Fruit fly (Drosophila melanogaster) whole organism, embryonic: ENCODE measurements around the gene bun.

ENCODE experiments used
- ATbp ChIP-seq: fragments of 200-800 bp; sonication (Bioruptor generic); optimal IDR thresholded peaks from 2 replicates; lab custom pipeline; 2017; ENCODE audit warnings: missing biosample characterization, mild to moderate bottlenecking, missing genetic modification characterization, missing genetic modification reagents
- B-H2 ChIP-seq: fragments of 200-800 bp; sonication (Bioruptor generic); optimal IDR thresholded peaks from 2 replicates; lab custom pipeline; 2018; ENCODE audit warnings: missing biosample characterization, mild to moderate bottlenecking, missing genetic modification characterization
- BEAF-32 ChIP-seq: fragments of 200-800 bp; sonication (Bioruptor generic); optimal IDR thresholded peaks from 3 replicates; lab custom pipeline; 2017; ENCODE audit warnings: missing biosample characterization, missing genetic modification characterization, mild to moderate bottlenecking, moderate library complexity, missing genetic modification reagents
- CG10147 ChIP-seq: fragments of 200-800 bp; sonication (Bioruptor generic); optimal IDR thresholded peaks from 2 replicates; lab custom pipeline; 2019; ENCODE audit warnings: missing biosample characterization, mild to moderate bottlenecking, missing genetic modification characterization, moderate library complexity
- CG10267 ChIP-seq: fragments of 200-800 bp; sonication (Bioruptor generic); optimal IDR thresholded peaks from 2 replicates; lab custom pipeline; 2018; ENCODE audit warnings: missing biosample characterization, mild to moderate bottlenecking, missing genetic modification characterization, moderate library complexity
- CG10321 ChIP-seq: fragments of 200-800 bp; sonication (Bioruptor generic); IDR thresholded peaks from 2 replicates; pipeline ENCODE4 v1.3.6; 2022; ENCODE audit warnings: missing biosample characterization, missing genetic modification characterization
- CG13296 ChIP-seq: fragments of 200-800 bp; sonication (Bioruptor generic); optimal IDR thresholded peaks from 3 replicates; lab custom pipeline; 2018; ENCODE audit warnings: missing biosample characterization, mild to moderate bottlenecking, missing genetic modification characterization
- CG13894 ChIP-seq: fragments of 200-800 bp; sonication (Bioruptor generic); optimal IDR thresholded peaks from 3 replicates; lab custom pipeline; 2018; ENCODE audit warnings: missing biosample characterization, mild to moderate bottlenecking, missing genetic modification characterization, moderate library complexity
- CG1602 ChIP-seq: fragments of 200-800 bp; sonication (Bioruptor generic); optimal IDR thresholded peaks from 3 replicates; lab custom pipeline; 2016; ENCODE audit warnings: missing biosample characterization, missing genetic modification characterization
- CG16813 ChIP-seq: fragments of 200-800 bp; sonication (Bioruptor generic); IDR thresholded peaks from 3 replicates; pipeline ENCODE4 v1.3.6; 2022; ENCODE audit warnings: missing biosample characterization, missing genetic modification characterization; ENCODE audit not compliant: partially characterized antibody
- CG3065 ChIP-seq: fragments of 200-800 bp; sonication (Bioruptor generic); optimal IDR thresholded peaks from 2 replicates; lab custom pipeline; 2016; ENCODE audit warnings: missing biosample characterization, missing genetic modification characterization
- CG3163 ChIP-seq: fragments of 200-800 bp; sonication (Bioruptor generic); optimal IDR thresholded peaks from 3 replicates; lab custom pipeline; 2016; ENCODE audit warnings: missing biosample characterization, missing genetic modification characterization
- CG32532 ChIP-seq: fragments of 200-800 bp; sonication (Bioruptor generic); IDR thresholded peaks from 2 replicates; pipeline ENCODE4 v1.3.6; 2022; ENCODE audit warnings: missing biosample characterization, missing genetic modification characterization
- CG4282 ChIP-seq: fragments of 200-800 bp; sonication (Bioruptor generic); optimal IDR thresholded peaks from 2 replicates; lab custom pipeline; 2016; ENCODE audit warnings: missing biosample characterization, missing genetic modification characterization
- CG43689 ChIP-seq: fragments of 200-800 bp; sonication (Bioruptor generic); IDR thresholded peaks from 2 replicates; pipeline ENCODE4 v1.3.6; 2022; ENCODE audit warnings: missing biosample characterization, missing genetic modification characterization
- CG5180 ChIP-seq: fragments of 200-800 bp; sonication (Bioruptor generic); optimal IDR thresholded peaks from 3 replicates; lab custom pipeline; 2017; ENCODE audit warnings: missing biosample characterization, missing genetic modification characterization, mild to moderate bottlenecking, moderate library complexity, missing genetic modification reagents
- CG6791 ChIP-seq: fragments of 200-800 bp; sonication (Bioruptor generic); IDR thresholded peaks from 3 replicates; pipeline ENCODE4 v1.3.6; 2022; ENCODE audit warnings: missing biosample characterization, missing genetic modification characterization; ENCODE audit not compliant: partially characterized antibody
- CG7271 ChIP-seq: fragments of 200-800 bp; sonication (Bioruptor generic); optimal IDR thresholded peaks from 2 replicates; lab custom pipeline; 2018; ENCODE audit warnings: missing biosample characterization, mild to moderate bottlenecking, missing genetic modification characterization, moderate library complexity
- CG7556 ChIP-seq: fragments of 200-800 bp; sonication (Bioruptor generic); optimal IDR thresholded peaks from 2 replicates; lab custom pipeline; 2017; ENCODE audit warnings: missing biosample characterization, mild to moderate bottlenecking, missing genetic modification characterization
- CG7745 ChIP-seq: fragments of 200-800 bp; sonication (Bioruptor generic); optimal IDR thresholded peaks from 2 replicates; lab custom pipeline; 2018; ENCODE audit warnings: missing biosample characterization, mild to moderate bottlenecking, missing genetic modification characterization, moderate library complexity
- CG7928 ChIP-seq: fragments of 200-800 bp; sonication (Bioruptor generic); optimal IDR thresholded peaks from 2 replicates; lab custom pipeline; 2017; ENCODE audit warnings: missing biosample characterization, mild to moderate bottlenecking, missing genetic modification characterization
- CG9215 ChIP-seq: fragments of 200-800 bp; sonication (Bioruptor generic); IDR thresholded peaks from 2 replicates; pipeline ENCODE4 v1.3.6; 2022; ENCODE audit warnings: missing biosample characterization, missing genetic modification characterization
- CG9797 ChIP-seq: fragments of 200-800 bp; sonication (Bioruptor generic); optimal IDR thresholded peaks from 3 replicates; lab custom pipeline; 2018; ENCODE audit warnings: missing biosample characterization, mild to moderate bottlenecking, missing genetic modification characterization
- D19A ChIP-seq: fragments of 200-800 bp; optimal IDR thresholded peaks from 3 replicates; lab custom pipeline; 2019; ENCODE audit warnings: missing biosample characterization, mild to moderate bottlenecking, missing genetic modification characterization, moderate library complexity
- D19B ChIP-seq: fragments of 200-800 bp; sonication (Bioruptor generic); optimal IDR thresholded peaks from 2 replicates; lab custom pipeline; 2017; ENCODE audit warnings: missing biosample characterization, mild to moderate bottlenecking, missing genetic modification characterization
- E2f2 ChIP-seq: fragments of 200-800 bp; sonication (Bioruptor generic); IDR thresholded peaks from 2 replicates; pipeline ENCODE4 v1.3.6; 2022; ENCODE audit warnings: missing biosample characterization, missing genetic modification characterization
- Eip74EF ChIP-seq, 2 experiments: fragments of 200-800 bp in 1 of 2; fragments of >200 bp in 1 of 2; sonication (Bioruptor generic) in 1 of 2; optimal IDR thresholded peaks; 2 replicates each; lab custom pipeline; 2017 to 2019; ENCODE audit warnings: missing biosample characterization in 2 of 2, missing genetic modification characterization in 2 of 2, mild to moderate bottlenecking in 1 of 2, moderate library complexity in 1 of 2
- Gsc ChIP-seq: fragments of 200-800 bp; sonication (Bioruptor generic); IDR thresholded peaks from 2 replicates; pipeline ENCODE4 v1.3.6; 2022; ENCODE audit warnings: missing biosample characterization, missing genetic modification characterization
- H15 ChIP-seq: fragments of 200-800 bp; sonication (Bioruptor generic); IDR thresholded peaks from 3 replicates; pipeline ENCODE4 v1.3.6; 2022; ENCODE audit warnings: missing biosample characterization, missing genetic modification characterization
- HHEX ChIP-seq: fragments of 200-800 bp; sonication (Bioruptor generic); optimal IDR thresholded peaks from 3 replicates; lab custom pipeline; 2017; ENCODE audit warnings: missing biosample characterization, mild to moderate bottlenecking, missing genetic modification characterization, missing genetic modification reagents
- Nf-YA ChIP-seq: fragments of 200-800 bp; sonication (Bioruptor generic); IDR thresholded peaks from 2 replicates; pipeline ENCODE4 v1.3.6; 2022; ENCODE audit warnings: missing biosample characterization, missing genetic modification characterization
- Sox100B ChIP-seq: fragments of 200-800 bp; sonication (Bioruptor generic); optimal IDR thresholded peaks from 3 replicates; lab custom pipeline; 2018; ENCODE audit warnings: missing biosample characterization, mild to moderate bottlenecking, missing genetic modification characterization
- Taf1 ChIP-seq: fragments of 200-800 bp; sonication (Bioruptor generic); IDR thresholded peaks from 2 replicates; pipeline ENCODE4 v1.3.6; 2022; ENCODE audit warnings: missing biosample characterization, missing genetic modification characterization
- chif ChIP-seq, 2 experiments: fragments of 200-800 bp; sonication (Bioruptor generic); optimal IDR thresholded peaks; 3 replicates each; lab custom pipeline; 2016; ENCODE audit warnings: missing biosample characterization in 2 of 2, missing genetic modification characterization in 2 of 2
- corto ChIP-seq: fragments of 200-800 bp; sonication (Bioruptor generic); optimal IDR thresholded peaks from 2 replicates; lab custom pipeline; 2016; ENCODE audit warnings: missing biosample characterization, mild to moderate bottlenecking, missing genetic modification characterization, moderate library complexity
- crol ChIP-seq: fragments of 200-800 bp; sonication (Bioruptor generic); IDR thresholded peaks from 2 replicates; pipeline ENCODE4 v1.3.6; 2022; ENCODE audit warnings: missing biosample characterization, missing genetic modification characterization
- da ChIP-seq: fragments of 200-800 bp; sonication (Bioruptor generic); optimal IDR thresholded peaks from 2 replicates; lab custom pipeline; 2016; ENCODE audit warnings: missing biosample characterization, missing genetic modification characterization
- ewg ChIP-seq: fragments of 200-800 bp; sonication (Bioruptor generic); optimal IDR thresholded peaks from 3 replicates; lab custom pipeline; 2017; ENCODE audit warnings: mild to moderate bottlenecking, missing biosample characterization, missing genetic modification reagents, missing genetic modification characterization
- fu2 ChIP-seq: fragments of 200-800 bp; sonication (Bioruptor generic); optimal IDR thresholded peaks from 2 replicates; lab custom pipeline; 2016; ENCODE audit warnings: missing biosample characterization, missing genetic modification characterization
- jing ChIP-seq: fragments of 200-800 bp; sonication (Bioruptor generic); optimal IDR thresholded peaks from 2 replicates; lab custom pipeline; 2018; ENCODE audit warnings: missing biosample characterization, mild to moderate bottlenecking, missing genetic modification characterization
- kni ChIP-seq: fragments of 200-800 bp; sonication (Bioruptor generic); optimal IDR thresholded peaks from 3 replicates; lab custom pipeline; 2017; ENCODE audit warnings: mild to moderate bottlenecking, missing biosample characterization, missing genetic modification reagents, missing genetic modification characterization
- nerfin-1 ChIP-seq: fragments of 200-800 bp; sonication (Bioruptor generic); optimal IDR thresholded peaks from 3 replicates; lab custom pipeline; 2019; ENCODE audit warnings: missing biosample characterization, mild to moderate bottlenecking, missing genetic modification characterization, moderate library complexity
- org-1 ChIP-seq: fragments of 200-800 bp; sonication (Bioruptor generic); optimal IDR thresholded peaks from 2 replicates; lab custom pipeline; 2017; ENCODE audit warnings: missing biosample characterization, missing genetic modification characterization
- pum ChIP-seq: fragments of 200-800 bp; sonication (Bioruptor generic); optimal IDR thresholded peaks from 2 replicates; lab custom pipeline; 2016; ENCODE audit warnings: missing biosample characterization, missing genetic modification characterization
- shn ChIP-seq: fragments of 200-800 bp; sonication (Bioruptor generic); optimal IDR thresholded peaks from 3 replicates; lab custom pipeline; 2016; ENCODE audit warnings: missing biosample characterization, missing genetic modification characterization
- ssp ChIP-seq: fragments of 200-800 bp; sonication (Bioruptor generic); IDR thresholded peaks from 2 replicates; pipeline ENCODE4 v1.3.6; 2022; ENCODE audit warnings: missing biosample characterization, missing genetic modification characterization
- tna ChIP-seq: fragments of 200-800 bp; sonication (Bioruptor generic); IDR thresholded peaks from 2 replicates; pipeline ENCODE4 v1.3.6; 2022; ENCODE audit warnings: missing biosample characterization, missing genetic modification characterization; ENCODE audit not compliant: partially characterized antibody
- tx ChIP-seq: fragments of 200-800 bp; sonication (Bioruptor generic); optimal IDR thresholded peaks from 2 replicates; lab custom pipeline; 2016; ENCODE audit warnings: missing biosample characterization, missing genetic modification characterization
- zfh2 ChIP-seq: fragments of 200-800 bp; sonication (Bioruptor generic); optimal IDR thresholded peaks from 2 replicates; lab custom pipeline; 2016; ENCODE audit warnings: missing biosample characterization, missing genetic modification characterization

Gene bun

dm6 chr2L:12507338-12508053, 38.9 kb downstream of the bun start, which contains the start of gene CG43051 (continued):
- TF ChIP-seq E2f2 (0 out of 2 replicates have a peak, but pooled peaks have one; percentile 10), CG5180 (GFP tag; lab: Kevin White, UChicago) (peak; percentile 67), nerfin-1 (no peak), tx (GFP tag; lab: Kevin White, UChicago) (no peak), CG4282 (no peak), tna (GFP tag; lab: Robert Waterston, UW) (no peak), shn (no peak), pum (GFP tag; lab: Kevin White, UChicago) (no peak), CG3065 (no peak), CG6791 (GFP tag; lab: Robert Waterston, UW) (no peak), Gsc (GFP tag; lab: Robert Waterston, UW) (no peak), CG9797 (GFP tag; lab: Kevin White, UChicago) (no peak), D19B (GFP tag; lab: Kevin White, UChicago) (peak; percentile 24), H15 (no peak), ATbp (GFP tag; lab: Kevin White, UChicago) (no peak), CG7271 (tag; lab: Kevin White, UChicago) (no peak), CG16813 (GFP tag; lab: Robert Waterston, UW) (no peak), BEAF-32 (GFP tag; lab: Kevin White, UChicago) (no peak), CG7556 (GFP tag; lab: Kevin White, UChicago) (no peak), CG7928 (no peak), CG10147 (no peak), HHEX (GFP tag; lab: Kevin White, UChicago) (no peak), CG32532 (GFP tag; lab: Robert Waterston, UW) (peak; percentile 53; the same call in 1 of the 2 replicates), org-1 (GFP tag; lab: Kevin White, UChicago) (peak; percentile 14), fu2 (no peak), ssp (GFP tag; lab: Robert Waterston, UW) (no peak), corto (GFP tag; lab: Kevin White, UChicago) (no peak), Nf-YA (no peak), CG1602 (no peak), CG3163 (GFP tag; lab: Kevin White, UChicago) (peak; percentile 45), CG10267 (tag; lab: Kevin White, UChicago) (no peak), CG43689 (no peak), Taf1 (0 out of 2 replicates have a peak, but pooled peaks have one; percentile 33), da (GFP tag; lab: Kevin White, UChicago) (no peak), CG13296 (GFP tag; lab: Kevin White, UChicago) (peak; percentile 66), CG13894 (tag; lab: Kevin White, UChicago) (peak; percentile 45), B-H2 (GFP tag; lab: Kevin White, UChicago) (peak; percentile 27), CG10321 (GFP tag; lab: Robert Waterston, UW) (no peak), chif (GFP tag; optimal IDR thresholded peaks at IDR 0.05; lab: Kevin White, UChicago) (no peak), ewg (GFP tag; lab: Kevin White, UChicago) (no peak), jing (GFP tag; lab: Kevin White, UChicago) (no peak), crol (GFP tag; lab: Robert Waterston, UW) (no peak), D19A (tag; lab: Kevin White, UChicago) (peak; percentile 5), Eip74EF (GFP tag; optimal IDR thresholded peaks at IDR 0.05; lab: Kevin White, UChicago) (no peak), kni (GFP tag; lab: Kevin White, UChicago) (no peak), CG9215 (GFP tag; lab: Robert Waterston, UW) (no peak), CG7745 (tag; lab: Kevin White, UChicago) (no peak), zfh2 (no peak), Sox100B (GFP tag; lab: Kevin White, UChicago) (no peak)
